Fruit fly (Drosophila melanogaster): Measurements from ENCODE around the gene nuf.

DNA sequence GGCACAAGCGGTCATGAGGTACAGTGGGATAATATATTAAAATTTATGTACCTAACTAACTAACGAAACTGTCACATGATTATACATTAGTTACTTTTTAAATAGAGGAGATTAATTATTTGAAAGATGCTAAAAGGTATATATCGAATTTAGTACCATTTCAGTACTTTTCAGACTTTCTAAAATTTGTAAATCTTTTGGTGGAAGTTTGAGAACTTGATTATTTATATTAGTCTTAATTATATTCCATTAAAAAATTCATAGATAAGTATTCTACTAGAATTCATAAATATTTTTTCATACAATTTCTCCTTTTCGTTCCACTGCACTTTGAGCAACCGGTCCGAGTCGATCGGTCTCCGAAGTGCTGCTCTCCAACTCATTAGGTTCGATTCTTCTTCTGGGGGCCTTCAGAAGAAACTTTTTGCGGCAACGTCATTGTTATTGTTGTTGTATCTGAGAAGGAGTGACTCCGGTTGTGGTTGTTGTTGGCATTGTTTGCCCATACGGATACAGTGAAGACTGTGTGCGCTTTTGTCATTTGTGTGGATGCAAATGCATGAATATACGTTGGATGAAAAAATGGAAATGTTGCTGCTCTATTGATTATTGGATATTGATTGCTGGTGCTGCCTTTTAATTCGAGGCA lies 44.9 kb upstream of the nuf start:
- TF ChIP-seq Ets98B (GFP tag; IDR thresholded peaks at IDR 0.05) = no peak
- peak; percentile 42 for TF ChIP-seq D1 (tag; optimal IDR thresholded peaks at IDR 0.05)
- no peak for TF ChIP-seq CG32121 (GFP tag; IDR thresholded peaks at IDR 0.05)
- TF ChIP-seq CG10348 (GFP tag; IDR thresholded peaks at IDR 0.05) = no peak
- no peak for TF ChIP-seq fd96Ca (GFP tag; IDR thresholded peaks at IDR 0.05)
- peak; percentile 13 for TF ChIP-seq Snoo (tag; optimal IDR thresholded peaks at IDR 0.05)
